Worm (Caenorhabditis elegans) whole organism, young adult: Measurements from ENCODE around the gene ZK1307.7.

Source experiments
- B0261.1 ChIP-seq: sonication (generic microtip); optimal IDR thresholded peaks from 2 replicates; lab custom pipeline; 2016; ENCODE audit warnings: mild to moderate bottlenecking, missing genetic modification characterization, moderate library complexity, missing compliant biosample characterization
- B0336.3 ChIP-seq: fragments of 200-800 bp; sonication (Bioruptor generic); IDR thresholded peaks from 2 replicates; pipeline ENCODE4 v1.3.6; 2022; ENCODE audit warnings: missing genetic modification characterization, missing compliant biosample characterization
- D2030.7 ChIP-seq: fragments of 200-800 bp; sonication (Bioruptor generic); IDR thresholded peaks from 2 replicates; pipeline ENCODE4 v1.3.6; 2022; ENCODE audit warnings: missing genetic modification reagents, missing genetic modification characterization, missing compliant biosample characterization
- F23B12.7 ChIP-seq: sonication (generic microtip); optimal IDR thresholded peaks from 2 replicates; lab custom pipeline; 2017; ENCODE audit warnings: missing genetic modification characterization, mild to moderate bottlenecking, missing compliant biosample characterization, antibody characterized with exemption, moderate library complexity; ENCODE audit not compliant: insufficient read depth
- F37B4.10 ChIP-seq: fragments of 200-800 bp; sonication (Bioruptor generic); IDR thresholded peaks from 2 replicates; pipeline ENCODE4 v1.3.6; 2022; ENCODE audit warnings: missing genetic modification characterization, missing compliant biosample characterization
- F49E8.2 ChIP-seq: sonication (generic microtip); optimal IDR thresholded peaks from 3 replicates; lab custom pipeline; 2017; ENCODE audit warnings: missing genetic modification characterization, mild to moderate bottlenecking, missing compliant biosample characterization, antibody characterized with exemption, moderate library complexity; ENCODE audit not compliant: insufficient read depth
- F57A8.1 ChIP-seq: fragments of 200-800 bp; sonication (Bioruptor generic); optimal IDR thresholded peaks from 2 replicates; lab custom pipeline; 2018; ENCODE audit warnings: mild to moderate bottlenecking, missing genetic modification characterization, moderate library complexity, missing compliant biosample characterization
- F57C9.4 ChIP-seq: sonication (generic microtip); optimal IDR thresholded peaks from 2 replicates; lab custom pipeline; 2017; ENCODE audit warnings: mild to moderate bottlenecking, missing genetic modification characterization, missing compliant biosample characterization
- K11D2.4 ChIP-seq: fragments of 200-800 bp; sonication (Bioruptor generic); IDR thresholded peaks from 2 replicates; pipeline ENCODE4 v1.3.6; 2022; ENCODE audit warnings: missing genetic modification reagents, missing genetic modification characterization, missing compliant biosample characterization
- K12H6.12 ChIP-seq: fragments of 200-800 bp; sonication (Bioruptor generic); optimal IDR thresholded peaks from 2 replicates; lab custom pipeline; 2018; ENCODE audit warnings: mild to moderate bottlenecking, missing genetic modification characterization, missing compliant biosample characterization
- Y53F4B.3 ChIP-seq: fragments of 200-800 bp; sonication (Bioruptor generic); IDR thresholded peaks from 2 replicates; pipeline ENCODE4 v1.3.6; 2022; ENCODE audit warnings: missing genetic modification reagents, missing genetic modification characterization, missing compliant biosample characterization
- ZK185.1 ChIP-seq: sonication (generic microtip); optimal IDR thresholded peaks from 2 replicates; lab custom pipeline; 2016; ENCODE audit warnings: mild to moderate bottlenecking, missing genetic modification characterization, missing compliant biosample characterization; ENCODE audit not compliant: poor library complexity, severe bottlenecking
- ama-1 ChIP-seq, 3 experiments: fragments of 150-350 bp in 1 of 3; sonication (generic microtip) in 2 of 3; optimal IDR thresholded peaks; 2 replicates each; lab custom pipeline; 2014 to 2018; ENCODE audit warnings: missing biosample characterization in 2 of 3, missing genetic modification characterization in 2 of 3, missing genetic modification reagents in 2 of 3
- aptf-3 ChIP-seq: fragments of 200-800 bp; sonication (Bioruptor generic); IDR thresholded peaks from 2 replicates; pipeline ENCODE4 v1.3.6; 2022; ENCODE audit warnings: missing genetic modification characterization, missing compliant biosample characterization
- attf-5 ChIP-seq: fragments of 200-800 bp; sonication (Bioruptor generic); optimal IDR thresholded peaks from 2 replicates; lab custom pipeline; 2018; ENCODE audit warnings: mild to moderate bottlenecking, missing genetic modification characterization, missing compliant biosample characterization
- bed-1 ChIP-seq: fragments of 200-800 bp; sonication (Bioruptor generic); IDR thresholded peaks from 2 replicates; pipeline ENCODE4 v1.3.6; 2022; ENCODE audit warnings: missing genetic modification reagents, missing genetic modification characterization, missing compliant biosample characterization
- ccch-3 ChIP-seq: fragments of 200-800 bp; sonication (Bioruptor generic); optimal IDR thresholded peaks from 2 replicates; lab custom pipeline; 2018; ENCODE audit warnings: mild to moderate bottlenecking, missing genetic modification characterization, missing compliant biosample characterization
- cebp-1 ChIP-seq, 2 experiments: fragments of 200-800 bp in 1 of 2; sonication (Bioruptor generic) in 1 of 2; sonication (generic microtip) in 1 of 2; IDR thresholded peaks in 1 of 2; optimal IDR thresholded peaks in 1 of 2; 2 replicates each; pipeline versions ENCODE4 v1.3.6 to Lab custom; 2017 to 2022; ENCODE audit warnings: missing compliant biosample characterization in 2 of 2, missing genetic modification characterization in 2 of 2, mild to moderate bottlenecking in 1 of 2, missing genetic modification reagents in 1 of 2, moderate library complexity in 1 of 2
- ceh-27 ChIP-seq: fragments of 200-800 bp; sonication (Bioruptor generic); optimal IDR thresholded peaks from 2 replicates; lab custom pipeline; 2018; ENCODE audit warnings: mild to moderate bottlenecking, missing genetic modification characterization, moderate library complexity, missing compliant biosample characterization
- ceh-91 ChIP-seq: fragments of 200-800 bp; sonication (Bioruptor generic); IDR thresholded peaks from 2 replicates; pipeline ENCODE4 v1.3.6; 2022; ENCODE audit warnings: missing genetic modification reagents, missing genetic modification characterization, missing compliant biosample characterization
- chd-7 ChIP-seq: sonication (generic microtip); optimal IDR thresholded peaks from 2 replicates; lab custom pipeline; 2016; ENCODE audit warnings: mild to moderate bottlenecking, missing genetic modification characterization, moderate library complexity, missing compliant biosample characterization
- dox-1 ChIP-seq: fragments of 200-800 bp; sonication (Bioruptor generic); IDR thresholded peaks from 2 replicates; pipeline ENCODE4 v1.3.6; 2022; ENCODE audit warnings: missing genetic modification reagents, missing genetic modification characterization, missing compliant biosample characterization
- dpff-1 ChIP-seq: sonication (generic microtip); optimal IDR thresholded peaks from 2 replicates; lab custom pipeline; 2017; ENCODE audit warnings: mild to moderate bottlenecking, missing genetic modification characterization, missing compliant biosample characterization
- efl-1 ChIP-seq: fragments of 150-350 bp; optimal IDR thresholded peaks from 2 replicates; lab custom pipeline; 2014; ENCODE audit warnings: missing biosample characterization, missing genetic modification reagents, missing genetic modification characterization
- egl-44 ChIP-seq: fragments of 200-800 bp; sonication (Bioruptor generic); IDR thresholded peaks from 2 replicates; pipeline ENCODE4 v1.3.6; 2022; ENCODE audit warnings: missing genetic modification reagents, missing genetic modification characterization, missing compliant biosample characterization
- egrh-3 ChIP-seq: fragments of 200-800 bp; sonication (Bioruptor generic); IDR thresholded peaks from 2 replicates; pipeline ENCODE4 v1.3.6; 2022; ENCODE audit warnings: missing genetic modification reagents, missing genetic modification characterization, missing compliant biosample characterization
- ekl-4 ChIP-seq: fragments of 200-800 bp; sonication (Bioruptor generic); IDR thresholded peaks from 2 replicates; pipeline ENCODE4 v1.3.6; 2022; ENCODE audit warnings: missing genetic modification reagents, missing genetic modification characterization, missing compliant biosample characterization
- ets-4 ChIP-seq: fragments of 200-800 bp; sonication (Bioruptor generic); optimal IDR thresholded peaks from 2 replicates; lab custom pipeline; 2018; ENCODE audit warnings: mild to moderate bottlenecking, missing genetic modification characterization, missing compliant biosample characterization
- hmg-20 ChIP-seq: fragments of 200-800 bp; sonication (Bioruptor generic); IDR thresholded peaks from 2 replicates; pipeline ENCODE4 v1.3.6; 2022; ENCODE audit warnings: missing genetic modification reagents, missing genetic modification characterization, missing compliant biosample characterization
- lin-35 ChIP-seq, 3 experiments: fragments of 150-350 bp in 2 of 3; sonication (generic microtip) in 1 of 3; optimal IDR thresholded peaks; 2 replicates each; lab custom pipeline; 2014 to 2018; ENCODE audit warnings: missing biosample characterization in 3 of 3, missing genetic modification characterization in 3 of 3, missing genetic modification reagents in 3 of 3
- lin-40 ChIP-seq: sonication (generic microtip); optimal IDR thresholded peaks from 2 replicates; lab custom pipeline; 2016; ENCODE audit warnings: missing genetic modification characterization, mild to moderate bottlenecking, missing compliant biosample characterization, missing genotype, missing genetic modification reagents
- lin-54 ChIP-seq: fragments of 200-800 bp; sonication (Bioruptor generic); optimal IDR thresholded peaks from 2 replicates; lab custom pipeline; 2018; ENCODE audit warnings: mild to moderate bottlenecking, missing genetic modification characterization, missing compliant biosample characterization
- lsl-1 ChIP-seq: fragments of 200-800 bp; sonication (Bioruptor generic); optimal IDR thresholded peaks from 2 replicates; lab custom pipeline; 2018; ENCODE audit warnings: mild to moderate bottlenecking, missing genetic modification characterization, moderate library complexity, missing compliant biosample characterization
- madf-3 ChIP-seq: fragments of 200-800 bp; sonication (Bioruptor generic); IDR thresholded peaks from 2 replicates; pipeline ENCODE4 v1.3.6; 2022; ENCODE audit warnings: missing genetic modification reagents, missing genetic modification characterization, missing compliant biosample characterization
- mcd-1 ChIP-seq: fragments of 200-800 bp; sonication (Bioruptor generic); IDR thresholded peaks from 2 replicates; pipeline ENCODE4 v1.3.6; 2022; ENCODE audit warnings: missing genetic modification reagents, missing genetic modification characterization, missing compliant biosample characterization
- mxl-1 ChIP-seq: sonication (generic microtip); optimal IDR thresholded peaks from 2 replicates; lab custom pipeline; 2016; ENCODE audit warnings: missing genetic modification characterization, missing compliant biosample characterization
- nhr-120 ChIP-seq: fragments of 200-800 bp; sonication (Bioruptor generic); IDR thresholded peaks from 2 replicates; pipeline ENCODE4 v1.3.6; 2022; ENCODE audit warnings: missing genetic modification characterization, missing compliant biosample characterization
- nhr-80 ChIP-seq: sonication (generic microtip); optimal IDR thresholded peaks from 2 replicates; lab custom pipeline; 2016; ENCODE audit warnings: missing genetic modification characterization, missing compliant biosample characterization
- pha-4 ChIP-seq: fragments of 150-350 bp; sonication (generic microtip); optimal IDR thresholded peaks from 2 replicates; lab custom pipeline; 2014; ENCODE audit warnings: missing biosample characterization, missing genetic modification reagents, missing genetic modification characterization
- snpc-1.1 ChIP-seq: sonication (generic microtip); optimal IDR thresholded peaks from 2 replicates; lab custom pipeline; 2017; ENCODE audit warnings: missing genetic modification characterization, mild to moderate bottlenecking, missing compliant biosample characterization, antibody characterized with exemption, moderate library complexity, missing genotype, missing genetic modification reagents; ENCODE audit not compliant: insufficient read depth
- snpc-3.4 ChIP-seq: sonication (generic microtip); optimal IDR thresholded peaks from 2 replicates; lab custom pipeline; 2017; ENCODE audit warnings: missing genetic modification characterization, mild to moderate bottlenecking, missing compliant biosample characterization, antibody characterized with exemption, moderate library complexity, missing genotype, missing genetic modification reagents
- somi-1 ChIP-seq: fragments of 200-800 bp; sonication (Bioruptor generic); optimal IDR thresholded peaks from 2 replicates; lab custom pipeline; 2018; ENCODE audit warnings: mild to moderate bottlenecking, missing genetic modification characterization, missing compliant biosample characterization
- unc-130 ChIP-seq: sonication (generic microtip); optimal IDR thresholded peaks from 2 replicates; lab custom pipeline; 2016; ENCODE audit warnings: missing genetic modification reagents, missing genetic modification characterization, missing compliant biosample characterization
- unc-62 ChIP-seq: fragments of 150-350 bp; optimal IDR thresholded peaks from 2 replicates; lab custom pipeline; 2014; ENCODE audit warnings: missing biosample characterization, missing genetic modification reagents, missing genetic modification characterization
- xnd-1 ChIP-seq: sonication (generic microtip); optimal IDR thresholded peaks from 2 replicates; lab custom pipeline; 2016; ENCODE audit warnings: missing genotype, missing genetic modification reagents, missing genetic modification characterization, missing compliant biosample characterization
- zfh-2 ChIP-seq: fragments of 200-800 bp; sonication (Bioruptor generic); conservative IDR thresholded peaks from 2 replicates; pipeline ENCODE4 v1.3.6; 2022; ENCODE audit warnings: missing genetic modification reagents, missing genetic modification characterization, missing compliant biosample characterization
- ztf-25 ChIP-seq: fragments of 200-800 bp; sonication (Bioruptor generic); IDR thresholded peaks from 2 replicates; pipeline ENCODE4 v1.3.6; 2022; ENCODE audit warnings: missing genetic modification reagents, missing genetic modification characterization, missing compliant biosample characterization
- ztf-3 ChIP-seq: fragments of 200-800 bp; sonication (Bioruptor generic); optimal IDR thresholded peaks from 2 replicates; lab custom pipeline; 2018; ENCODE audit warnings: mild to moderate bottlenecking, missing genetic modification characterization, missing compliant biosample characterization

The ZK1307.7 gene

DNA sequence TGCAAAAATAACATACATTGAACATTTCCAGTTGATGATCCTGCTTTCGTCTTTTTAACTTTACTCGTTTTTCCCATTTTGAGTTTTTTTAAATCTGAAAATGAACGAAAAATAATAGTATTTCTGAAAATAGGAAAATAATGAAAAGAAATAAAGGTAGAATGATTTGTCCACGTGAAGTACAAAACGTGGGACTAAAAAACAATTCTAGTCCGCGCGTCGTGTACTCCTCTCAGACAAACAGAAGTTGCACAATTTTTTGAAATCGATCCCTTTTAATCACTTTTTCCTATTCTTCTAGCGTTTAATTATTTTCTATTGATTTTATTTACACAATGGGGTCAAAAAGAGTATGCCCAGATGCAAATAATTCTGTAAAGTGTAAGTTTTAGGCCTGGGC, 45.3 kb upstream of the ZK1307.7 start, which contains the start of the genes E02H1.1 and tag-124 (continued):
- TF ChIP-seq egrh-3 (GFP tag; lab: Robert Waterston, UW) (no peak), ets-4 (GFP tag; lab: Kevin White, UChicago) (no peak), ceh-27 (GFP tag; lab: Kevin White, UChicago) (peak; percentile 69), lin-40 (peak; percentile 70), ztf-3 (GFP tag; lab: Kevin White, UChicago) (no peak), ccch-3 (GFP tag; lab: Kevin White, UChicago) (peak; percentile 5), mcd-1 (GFP tag; lab: Robert Waterston, UW) (peak; percentile 63; the same call in 1 of the 2 replicates), madf-3 (0 out of 2 replicates have a peak, but pooled peaks have one; percentile 49), ekl-4 (GFP tag; lab: Robert Waterston, UW) (no peak), zfh-2 (GFP tag; lab: Robert Waterston, UW) (no peak), ztf-25 (no peak), nhr-80 (no peak), K11D2.4 (GFP tag; lab: Robert Waterston, UW) (peak; percentile 76; the same call in 1 of the 2 replicates), snpc-1.1 (tag; lab: Kevin White, UChicago) (no peak), B0261.1 (tag; lab: Kevin White, UChicago) (no peak), pha-4 (tag; lab: Kevin White, UChicago) (no peak), lin-35 (GFP tag; optimal IDR thresholded peaks at IDR 0.05; lab: Kevin White, UChicago) (peak in 1 of 3 experiments; percentile 48), aptf-3 (GFP tag; lab: Robert Waterston, UW) (no peak), unc-62 (GFP tag; lab: Kevin White, UChicago) (no peak), efl-1 (GFP tag; lab: Kevin White, UChicago) (no peak), K12H6.12 (peak; percentile 48), mxl-1 (no peak), chd-7 (tag; lab: Kevin White, UChicago) (peak; percentile 29), egl-44 (GFP tag; lab: Robert Waterston, UW) (no peak), lsl-1 (GFP tag; lab: Kevin White, UChicago) (peak; percentile 27), nhr-120 (GFP tag; lab: Robert Waterston, UW) (no peak), D2030.7 (GFP tag; lab: Robert Waterston, UW) (no peak), F37B4.10 (GFP tag; lab: Robert Waterston, UW) (no peak), F57C9.4 (tag; lab: Kevin White, UChicago) (no peak), B0336.3 (GFP tag; lab: Robert Waterston, UW) (no peak), ama-1 (optimal IDR thresholded peaks at IDR 0.05; lab: Kevin White, UChicago) (no peak), ama-1 (GFP tag; optimal IDR thresholded peaks at IDR 0.05; lab: Kevin White, UChicago) (no peak), ceh-91 (GFP tag; lab: Robert Waterston, UW) (no peak), dpff-1 (no peak), Y53F4B.3 (no peak), cebp-1 (GFP tag; IDR thresholded peaks at IDR 0.05; lab: Robert Waterston, UW) (no peak), cebp-1 (tag; optimal IDR thresholded peaks at IDR 0.05; lab: Kevin White, UChicago) (peak; percentile 58), hmg-20 (no peak), lin-54 (GFP tag; lab: Kevin White, UChicago) (peak; percentile 35), dox-1 (GFP tag; lab: Robert Waterston, UW) (peak; percentile 37; the same call in 1 of the 2 replicates), F57A8.1 (GFP tag; lab: Kevin White, UChicago) (no peak), somi-1 (GFP tag; lab: Kevin White, UChicago) (no peak), xnd-1 (tag; lab: Kevin White, UChicago) (peak; percentile 2), F49E8.2 (no peak), attf-5 (no peak), ZK185.1 (tag; lab: Kevin White, UChicago) (peak; percentile 93), F23B12.7 (no peak), snpc-3.4 (tag; lab: Kevin White, UChicago) (peak; percentile 60), unc-130 (GFP tag; lab: Kevin White, UChicago) (peak; percentile 82), bed-1 (GFP tag; lab: Robert Waterston, UW) (no peak)
